Worm (Caenorhabditis elegans) whole organism, early embryonic: ENCODE results near the gene srw-59.
"Not testable (repeated sequence)": the region's sequence is repeated elsewhere in the genome, so short reads cannot be mapped to it uniquely, and the experiment has no call there.

ENCODE experiments used
- B0310.2 ChIP-seq: sonication (generic microtip); optimal IDR thresholded peaks from 2 replicates; lab custom pipeline; 2016; ENCODE audit warnings: mild to moderate bottlenecking, missing genetic modification characterization, missing compliant biosample characterization
- F13C5.2 ChIP-seq: sonication (generic microtip); optimal IDR thresholded peaks from 2 replicates; lab custom pipeline; 2017; ENCODE audit warnings: mild to moderate bottlenecking, missing genetic modification characterization, inconsistent platforms, missing compliant biosample characterization
- aly-1 ChIP-seq: sonication (generic microtip); optimal IDR thresholded peaks from 2 replicates; lab custom pipeline; 2016; ENCODE audit warnings: missing genetic modification characterization, missing compliant biosample characterization
- ama-1 ChIP-seq: fragments of 150-350 bp; optimal IDR thresholded peaks from 2 replicates; lab custom pipeline; 2014
- ceh-13 ChIP-seq: fragments of 200-800 bp; sonication (Bioruptor generic); optimal IDR thresholded peaks from 2 replicates; lab custom pipeline; 2018; ENCODE audit warnings: mild to moderate bottlenecking, missing genetic modification characterization, missing compliant biosample characterization
- ceh-36 ChIP-seq: sonication (generic microtip); optimal IDR thresholded peaks from 2 replicates; lab custom pipeline; 2016; ENCODE audit warnings: missing genetic modification characterization, inconsistent platforms, missing compliant biosample characterization
- ets-7 ChIP-seq: sonication (generic microtip); optimal IDR thresholded peaks from 2 replicates; lab custom pipeline; 2016; ENCODE audit warnings: missing genotype, missing genetic modification characterization, missing compliant biosample characterization
- flt-1 ChIP-seq: fragments of 200-800 bp; sonication (Bioruptor generic); IDR thresholded peaks from 2 replicates; pipeline ENCODE4 v1.3.6; 2022; ENCODE audit warnings: missing genetic modification characterization, missing compliant biosample characterization
- hmbx-1 ChIP-seq: sonication (generic microtip); optimal IDR thresholded peaks from 2 replicates; lab custom pipeline; 2016; ENCODE audit warnings: mild to moderate bottlenecking, missing genetic modification characterization, missing compliant biosample characterization
- hmg-4 ChIP-seq: fragments of 200-800 bp; sonication (Bioruptor generic); optimal IDR thresholded peaks from 2 replicates; lab custom pipeline; 2018; ENCODE audit warnings: mild to moderate bottlenecking, missing genetic modification characterization, missing compliant biosample characterization
- hnd-1 ChIP-seq: sonication (generic microtip); optimal IDR thresholded peaks from 2 replicates; lab custom pipeline; 2016; ENCODE audit warnings: missing genetic modification characterization, missing compliant biosample characterization
- pes-1 ChIP-seq: fragments of 200-800 bp; sonication (Bioruptor generic); IDR thresholded peaks from 2 replicates; pipeline ENCODE4 v1.3.6; 2022; ENCODE audit warnings: missing genetic modification reagents, missing genetic modification characterization, missing compliant biosample characterization
- scrt-1 ChIP-seq: fragments of 200-800 bp; sonication (Bioruptor generic); IDR thresholded peaks from 2 replicates; pipeline ENCODE4 v1.3.6; 2022; ENCODE audit warnings: missing genetic modification characterization, missing compliant biosample characterization
- sea-1 ChIP-seq: fragments of 200-800 bp; sonication (Bioruptor generic); conservative IDR thresholded peaks from 2 replicates; pipeline ENCODE4 v1.3.6; 2022; ENCODE audit warnings: missing genetic modification characterization, missing compliant biosample characterization
- tbx-11 ChIP-seq: fragments of 200-800 bp; sonication (Bioruptor generic); IDR thresholded peaks from 2 replicates; pipeline ENCODE4 v1.3.6; 2022; ENCODE audit warnings: missing genetic modification characterization, missing compliant biosample characterization
- tbx-37 ChIP-seq: fragments of 200-800 bp; sonication (Bioruptor generic); conservative IDR thresholded peaks from 2 replicates; pipeline ENCODE4 v1.3.6; 2022; ENCODE audit warnings: missing genetic modification reagents, missing genetic modification characterization, missing compliant biosample characterization
- tra-4 ChIP-seq: sonication (generic microtip); optimal IDR thresholded peaks from 2 replicates; lab custom pipeline; 2017; ENCODE audit warnings: missing genetic modification characterization, missing compliant biosample characterization

srw-59 gene

ce11 chrV:15932390-15932789 is 18.4 kb downstream of the srw-59 start, which contains the start of gene srw-26:
Gene srw-26, minus strand, starts transcription at chrV:15932490.
- TF ChIP-seq tra-4 (tag; lab: Kevin White, UChicago) (no peak), hmbx-1 (no peak), ama-1 (lab: Kevin White, UChicago) (no peak), tbx-11 (GFP tag; lab: Robert Waterston, UW) (no peak), ceh-36 (no peak), ets-7 (tag; lab: Kevin White, UChicago) (no peak), aly-1 (tag; lab: Kevin White, UChicago) (no peak), flt-1 (GFP tag; lab: Robert Waterston, UW) (no peak), tbx-37 (GFP tag; lab: Robert Waterston, UW) (no peak), B0310.2 (tag; lab: Kevin White, UChicago) (no peak), hnd-1 (tag; lab: Kevin White, UChicago) (no peak), sea-1 (GFP tag; lab: Robert Waterston, UW) (no peak), scrt-1 (GFP tag; lab: Robert Waterston, UW) (no peak)

DNA sequence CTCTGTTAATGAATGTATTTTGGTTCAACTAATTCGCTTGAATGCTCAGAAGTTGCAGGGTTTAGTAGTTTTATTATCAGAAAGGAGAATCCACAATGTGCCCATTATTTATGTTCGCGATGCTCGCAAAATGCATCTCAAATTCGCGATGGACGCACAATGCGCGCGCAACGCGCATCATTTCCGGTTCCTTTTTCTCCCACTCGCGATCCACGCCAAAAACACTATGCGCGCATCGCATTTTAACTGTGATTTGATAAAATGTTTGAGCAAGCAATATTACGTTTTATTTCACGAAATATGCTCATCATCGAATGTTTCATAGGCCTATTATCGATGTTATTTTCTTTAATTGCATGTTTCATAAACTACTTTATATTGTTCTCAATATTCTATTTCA is 20.9 kb downstream of the srw-59 start, which contains the start of gene srbc-77:
TSS of gene srbc-77 (plus strand) at position 301 of the 400 bp plus-strand sequence.
- not testable (repeated sequence) for TF ChIP-seq F13C5.2 (tag; lab: Kevin White, UChicago); ceh-36; tra-4 (tag; lab: Kevin White, UChicago)

- TF ChIP-seq hnd-1 (tag; lab: Kevin White, UChicago) = no peak
- TF ChIP-seq ets-7 (tag; lab: Kevin White, UChicago) = no peak
- no peak for TF ChIP-seq aly-1 (tag; lab: Kevin White, UChicago)
- no peak for TF ChIP-seq tra-4 (tag; lab: Kevin White, UChicago)
- TF ChIP-seq F13C5.2 (tag; lab: Kevin White, UChicago) = no peak
Measured at ce11 chrV:15928325-15928724, 22.5 kb downstream of the srw-59 start, which contains the start of gene pzf-1. Gene pzf-1, minus strand, starts transcription at chrV:15928425.

ce11 chrV:15924307-15924706 is 26.5 kb downstream of the srw-59 start, which contains the start of gene nhr-108:
Gene nhr-108, minus strand, starts transcription at chrV:15924472.
- no peak for TF ChIP-seq flt-1 (GFP tag; lab: Robert Waterston, UW)
- no peak for TF ChIP-seq hmg-4 (GFP tag; lab: Kevin White, UChicago)
- no peak for TF ChIP-seq hmbx-1
- no peak for TF ChIP-seq sea-1 (GFP tag; lab: Robert Waterston, UW)
- no peak for TF ChIP-seq scrt-1 (GFP tag; lab: Robert Waterston, UW)
- TF ChIP-seq aly-1 (tag; lab: Kevin White, UChicago) = no peak
- TF ChIP-seq F13C5.2 (tag; lab: Kevin White, UChicago) = no peak

ce11 chrV:15922979-15923378 is 27.8 kb downstream of the srw-59 start, which contains the start of gene F35E8.13:
Gene F35E8.13, plus strand, starts transcription at chrV:15923279.
- TF ChIP-seq F13C5.2 (tag; lab: Kevin White, UChicago) (no peak), flt-1 (GFP tag; lab: Robert Waterston, UW) (no peak), tbx-37 (GFP tag; lab: Robert Waterston, UW) (no peak), B0310.2 (tag; lab: Kevin White, UChicago) (no peak), ets-7 (tag; lab: Kevin White, UChicago) (no peak), ceh-36 (no peak)

- no peak for TF ChIP-seq scrt-1 (GFP tag; lab: Robert Waterston, UW)
Measured at ce11 chrV:15921102-15921501, 29.7 kb downstream of the srw-59 start, which contains the start of gene cdr-1. Gene cdr-1, plus strand, starts transcription at chrV:15921309.

- TF ChIP-seq tbx-37 (GFP tag; lab: Robert Waterston, UW) (no peak), tra-4 (tag; lab: Kevin White, UChicago) (no peak), B0310.2 (tag; lab: Kevin White, UChicago) (no peak)
Measured at ce11 chrV:15920273-15920672, 30.5 kb downstream of the srw-59 start, which contains the start of gene F35E8.10. Gene F35E8.10, minus strand, starts transcription at chrV:15920373.

DNA sequence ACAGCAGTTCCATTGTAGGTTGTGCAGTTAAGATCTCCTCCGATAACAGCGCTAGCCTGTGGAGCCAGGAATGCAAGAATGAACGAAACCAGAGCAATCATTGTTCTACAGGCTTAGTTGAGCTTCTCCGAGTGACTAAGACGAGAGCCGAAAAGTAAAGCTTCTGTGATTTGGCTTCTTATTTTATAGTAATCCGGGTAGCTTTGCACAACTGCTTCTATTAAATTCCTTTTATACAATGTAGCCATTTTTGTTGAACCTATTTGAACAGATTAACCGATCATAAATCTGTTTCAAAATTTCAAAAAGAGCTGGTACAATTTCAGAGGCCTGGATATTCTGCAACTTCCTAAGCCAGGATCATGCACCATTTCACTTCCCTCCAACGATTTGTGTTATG is 33.3 kb downstream of the srw-59 start, which contains the start of gene F35E8.9:
TSS of gene F35E8.9 (minus strand) at position 101 of the 400 bp plus-strand sequence.
- TF ChIP-seq scrt-1 (GFP tag; lab: Robert Waterston, UW) = no peak
- TF ChIP-seq flt-1 (GFP tag; lab: Robert Waterston, UW) = no peak
- no peak for TF ChIP-seq tbx-37 (GFP tag; lab: Robert Waterston, UW)
- no peak for TF ChIP-seq ama-1 (lab: Kevin White, UChicago)
- no peak for TF ChIP-seq pes-1
- no peak for TF ChIP-seq ets-7 (tag; lab: Kevin White, UChicago)
- TF ChIP-seq ceh-36 = no peak
- TF ChIP-seq B0310.2 (tag; lab: Kevin White, UChicago) = no peak
- no peak for TF ChIP-seq tbx-11 (GFP tag; lab: Robert Waterston, UW)
- TF ChIP-seq sea-1 (GFP tag; lab: Robert Waterston, UW) = no peak

DNA sequence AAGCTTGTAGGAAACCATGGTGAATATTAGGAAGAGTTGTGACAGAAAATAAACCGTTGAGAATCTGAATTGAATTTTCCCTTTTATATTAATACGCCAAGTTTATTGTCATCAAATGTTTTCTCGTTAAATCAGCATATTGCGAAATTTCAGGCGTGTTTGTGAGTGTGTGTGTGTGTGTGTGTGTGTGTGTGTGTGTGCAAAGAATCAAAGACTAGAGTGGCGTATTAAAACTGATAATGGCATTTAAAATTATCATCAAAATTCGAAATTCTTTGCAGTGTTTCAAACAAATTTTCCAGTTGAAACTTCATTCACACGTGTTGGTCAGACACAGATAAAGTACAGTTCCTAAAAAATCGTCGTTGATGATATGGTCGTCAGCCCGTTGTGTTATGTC is 34.9 kb downstream of the srw-59 start, which contains the start of gene gst-38:
TSS of gene gst-38 (minus strand) at position 152 of the 400 bp plus-strand sequence.
- TF ChIP-seq aly-1 (tag; lab: Kevin White, UChicago) = no peak
- TF ChIP-seq F13C5.2 (tag; lab: Kevin White, UChicago) = no peak
- TF ChIP-seq tbx-11 (GFP tag; lab: Robert Waterston, UW) = no peak
- no peak for TF ChIP-seq pes-1
- TF ChIP-seq ets-7 (tag; lab: Kevin White, UChicago) = no peak
- TF ChIP-seq tbx-37 (GFP tag; lab: Robert Waterston, UW) = no peak
- TF ChIP-seq scrt-1 (GFP tag; lab: Robert Waterston, UW) = no peak
- no peak for TF ChIP-seq ama-1 (lab: Kevin White, UChicago)
- TF ChIP-seq hmbx-1 = no peak
- TF ChIP-seq hnd-1 (tag; lab: Kevin White, UChicago) = no peak
- no peak for TF ChIP-seq ceh-13
- TF ChIP-seq hmg-4 (GFP tag; lab: Kevin White, UChicago) = no peak
